Worm (Caenorhabditis elegans): Measurements from ENCODE around the gene nas-15.

nas-15 gene

DNA sequence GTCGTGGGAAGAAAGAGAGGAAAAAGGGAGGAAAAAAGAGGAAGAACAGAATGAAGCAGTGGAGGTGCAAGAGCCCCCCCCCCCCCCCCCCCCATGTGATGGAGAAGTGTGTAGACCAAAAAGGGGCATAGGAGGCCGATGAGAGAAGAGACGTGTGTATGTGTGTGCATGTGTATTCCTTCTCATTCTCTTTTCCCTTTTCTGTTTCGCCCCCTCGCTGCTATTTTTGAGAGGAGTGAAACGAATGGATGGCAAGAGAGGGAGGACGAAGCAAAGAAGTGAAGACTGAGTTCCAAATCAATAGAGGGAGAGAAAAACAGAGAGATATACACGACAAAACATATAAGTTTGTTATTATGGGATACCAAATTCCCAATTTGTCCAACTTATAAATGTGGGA, 16.9 kb upstream of the nas-15 start:
- TF ChIP-seq crh-2 (tag; optimal IDR thresholded peaks at IDR 0.05) (peak; percentile 61), lin-13 (GFP tag; optimal IDR thresholded peaks at IDR 0.05) (no peak), elt-3 (tag; optimal IDR thresholded peaks at IDR 0.05) (no peak), ztf-1 (GFP tag; conservative IDR thresholded peaks at IDR 0.05) (no peak), peb-1 (tag; optimal IDR thresholded peaks at IDR 0.05) (no peak), nhr-77 (tag; optimal IDR thresholded peaks at IDR 0.05) (no peak), unc-62 (GFP tag; optimal IDR thresholded peaks at IDR 0.05) (no peak), R02D3.7 (tag; optimal IDR thresholded peaks at IDR 0.05) (no peak), nhr-129 (tag; optimal IDR thresholded peaks at IDR 0.05) (peak; percentile 57), unc-55 (GFP tag; optimal IDR thresholded peaks at IDR 0.05) (peak; percentile 76), skn-1 (tag; optimal IDR thresholded peaks at IDR 0.05) (no peak), Y55F3AM.14 (GFP tag; optimal IDR thresholded peaks at IDR 0.05) (peak; percentile 24), lin-39 (tag; optimal IDR thresholded peaks at IDR 0.05) (no peak), mbf-1 (tag; optimal IDR thresholded peaks at IDR 0.05) (no peak), ztf-11 (tag; optimal IDR thresholded peaks at IDR 0.05) (no peak), aly-2 (tag; optimal IDR thresholded peaks at IDR 0.05) (no peak), mdl-1 (tag; optimal IDR thresholded peaks at IDR 0.05) (peak in 1 of 2 experiments; percentile 30), zag-1 (tag; optimal IDR thresholded peaks at IDR 0.05) (peak; percentile 54), ceh-82 (tag; optimal IDR thresholded peaks at IDR 0.05) (no peak), ceh-16 (tag; optimal IDR thresholded peaks at IDR 0.05) (no peak), ama-1 (optimal IDR thresholded peaks at IDR 0.05) (no peak), sma-9 (GFP tag; optimal IDR thresholded peaks at IDR 0.05) (no peak), sma-9 (tag; optimal IDR thresholded peaks at IDR 0.05) (no peak), nhr-12 (tag; optimal IDR thresholded peaks at IDR 0.05) (no peak), dmd-4 (tag; optimal IDR thresholded peaks at IDR 0.05) (no peak), F13H6.1 (tag; optimal IDR thresholded peaks at IDR 0.05) (no peak), nhr-237 (tag; optimal IDR thresholded peaks at IDR 0.05) (no peak), nhr-21 (tag; optimal IDR thresholded peaks at IDR 0.05) (no peak), nhr-6 (tag; optimal IDR thresholded peaks at IDR 0.05) (no peak), snpc-4 (tag; optimal IDR thresholded peaks at IDR 0.05) (no peak), nhr-10 (tag; optimal IDR thresholded peaks at IDR 0.05) (no peak), blmp-1 (tag; optimal IDR thresholded peaks at IDR 0.05; ENCODE audit: insufficient read depth) (no peak), C34F6.9 (tag; optimal IDR thresholded peaks at IDR 0.05) (peak; percentile 44), ZK546.5 (tag; optimal IDR thresholded peaks at IDR 0.05) (no peak), egl-27 (tag; optimal IDR thresholded peaks at IDR 0.05) (no peak), sem-4 (tag; optimal IDR thresholded peaks at IDR 0.05) (no peak), sma-3 (GFP tag; optimal IDR thresholded peaks at IDR 0.05) (no peak), lin-11 (tag; optimal IDR thresholded peaks at IDR 0.05) (no peak), fos-1 (tag; optimal IDR thresholded peaks at IDR 0.05) (no peak), gmeb-1 (tag; optimal IDR thresholded peaks at IDR 0.05) (no peak), nhr-23 (tag; optimal IDR thresholded peaks at IDR 0.05) (no peak), alr-1 (tag; optimal IDR thresholded peaks at IDR 0.05) (no peak), lsy-2 (tag; optimal IDR thresholded peaks at IDR 0.05) (peak in 1 of 2 experiments; percentile 34), unc-39 (tag; optimal IDR thresholded peaks at IDR 0.05) (no peak), elt-1 (tag; optimal IDR thresholded peaks at IDR 0.05) (no peak), ztf-4 (tag; optimal IDR thresholded peaks at IDR 0.05) (no peak), mab-5 (tag; optimal IDR thresholded peaks at IDR 0.05) (no peak), nhr-11 (tag; optimal IDR thresholded peaks at IDR 0.05) (no peak), nhr-25 (tag; optimal IDR thresholded peaks at IDR 0.05) (no peak)

- TF ChIP-seq sem-4 (tag; optimal IDR thresholded peaks at IDR 0.05) = no peak
- TF ChIP-seq lin-11 (tag; optimal IDR thresholded peaks at IDR 0.05) = peak; percentile 29
- TF ChIP-seq fos-1 (tag; optimal IDR thresholded peaks at IDR 0.05) = no peak
- no peak for TF ChIP-seq mbf-1 (tag; optimal IDR thresholded peaks at IDR 0.05)
- TF ChIP-seq lsy-2 (tag; optimal IDR thresholded peaks at IDR 0.05) = no peak
- no peak for TF ChIP-seq nhr-10 (tag; optimal IDR thresholded peaks at IDR 0.05)
- no peak for TF ChIP-seq nhr-11 (tag; optimal IDR thresholded peaks at IDR 0.05)
- TF ChIP-seq skn-1 (tag; optimal IDR thresholded peaks at IDR 0.05) = peak; percentile 39
- TF ChIP-seq ztf-11 (tag; optimal IDR thresholded peaks at IDR 0.05) = no peak
- no peak for TF ChIP-seq nhr-129 (tag; optimal IDR thresholded peaks at IDR 0.05)
- TF ChIP-seq nhr-237 (tag; optimal IDR thresholded peaks at IDR 0.05) = no peak
- no peak for TF ChIP-seq nhr-12 (tag; optimal IDR thresholded peaks at IDR 0.05)
- no peak for TF ChIP-seq dmd-4 (tag; optimal IDR thresholded peaks at IDR 0.05)
Observed at ce11 chrX:763452-763851, 14.1 kb upstream of the nas-15 start, which contains the start of gene dyf-11. TSS of gene dyf-11 (plus strand) at chrX:763752.
